Worm (Caenorhabditis elegans) whole organism, young adult: ENCODE data around the gene C27B7.6.

Experiments
- F22D6.2 ChIP-seq: sonication (generic microtip); optimal IDR thresholded peaks from 2 replicates; lab custom pipeline; 2016; ENCODE audit warnings: mild to moderate bottlenecking, missing genetic modification characterization, missing compliant biosample characterization
- lin-35 ChIP-seq, 3 experiments: fragments of 150-350 bp in 2 of 3; sonication (generic microtip) in 1 of 3; optimal IDR thresholded peaks; 2 replicates each; lab custom pipeline; 2014 to 2018; ENCODE audit warnings: missing biosample characterization in 3 of 3, missing genetic modification characterization in 3 of 3, missing genetic modification reagents in 3 of 3
- tbp1 ChIP-seq: fragments of 200-800 bp; sonication (Bioruptor generic); optimal IDR thresholded peaks from 2 replicates; lab custom pipeline; 2018; ENCODE audit warnings: mild to moderate bottlenecking, missing genetic modification characterization, missing compliant biosample characterization

- TF ChIP-seq tbp1 (GFP tag; lab: Kevin White, UChicago) = no peak
- no peak for TF ChIP-seq F22D6.2 (tag; lab: Kevin White, UChicago)
- no peak for TF ChIP-seq lin-35 (GFP tag; optimal IDR thresholded peaks at IDR 0.05; lab: Kevin White, UChicago)
Observed at ce11 chrIV:8906164-8906563, at the start of gene C27B7.6.
